Fruit fly (Drosophila melanogaster) whole organism, embryonic: ENCODE results near the gene fne.
A peak's percentile ranks its signal among the peaks of the same experiment; 100 is the strongest.

Experiments used
- Abd-B ChIP-seq: fragments of 200-800 bp; sonication (Bioruptor generic); optimal IDR thresholded peaks from 2 replicates; lab custom pipeline; 2018; ENCODE audit warnings: missing biosample characterization, mild to moderate bottlenecking, missing genetic modification characterization, moderate library complexity
- Asciz ChIP-seq: fragments of 200-800 bp; sonication (Bioruptor generic); optimal IDR thresholded peaks from 2 replicates; lab custom pipeline; 2017; ENCODE audit warnings: missing biosample characterization, mild to moderate bottlenecking, missing genetic modification characterization, missing genetic modification reagents
- BEAF-32 ChIP-seq: fragments of 200-800 bp; sonication (Bioruptor generic); optimal IDR thresholded peaks from 3 replicates; lab custom pipeline; 2017; ENCODE audit warnings: missing biosample characterization, missing genetic modification characterization, mild to moderate bottlenecking, moderate library complexity, missing genetic modification reagents
- CG1024 ChIP-seq: fragments of 200-800 bp; sonication (Bioruptor generic); IDR thresholded peaks from 2 replicates; pipeline ENCODE4 v1.3.6; 2022; ENCODE audit warnings: missing biosample characterization, missing genetic modification characterization
- CG10654 ChIP-seq: fragments of 200-800 bp; sonication (Bioruptor generic); optimal IDR thresholded peaks from 2 replicates; lab custom pipeline; 2016; ENCODE audit warnings: missing biosample characterization, missing genetic modification characterization
- CG11093 ChIP-seq: fragments of 200-800 bp; sonication (Bioruptor generic); IDR thresholded peaks from 3 replicates; pipeline ENCODE4 v1.3.6; 2022; ENCODE audit warnings: missing biosample characterization, missing genetic modification characterization
- CG11695 ChIP-seq: fragments of 200-800 bp; sonication (Bioruptor generic); IDR thresholded peaks from 3 replicates; pipeline ENCODE4 v1.3.6; 2022; ENCODE audit warnings: missing biosample characterization, missing genetic modification characterization
- CG12659 ChIP-seq: fragments of 200-800 bp; sonication (Bioruptor generic); optimal IDR thresholded peaks from 3 replicates; lab custom pipeline; 2017; ENCODE audit warnings: mild to moderate bottlenecking, missing biosample characterization, missing genetic modification reagents, missing genetic modification characterization
- CG13287 ChIP-seq: fragments of 200-800 bp; sonication (Bioruptor generic); IDR thresholded peaks from 2 replicates; pipeline ENCODE4 v1.3.6; 2022; ENCODE audit warnings: missing biosample characterization, missing genetic modification characterization; ENCODE audit not compliant: partially characterized antibody
- CG14710 ChIP-seq: fragments of 200-800 bp; sonication (Bioruptor generic); optimal IDR thresholded peaks from 3 replicates; lab custom pipeline; 2019; ENCODE audit warnings: missing biosample characterization, mild to moderate bottlenecking, missing genetic modification characterization, moderate library complexity
- CG14860 ChIP-seq: fragments of 200-800 bp; sonication (Bioruptor generic); IDR thresholded peaks from 3 replicates; pipeline ENCODE4 v1.3.6; 2022; ENCODE audit warnings: missing biosample characterization, missing genetic modification characterization; ENCODE audit not compliant: partially characterized antibody
- CG15514 ChIP-seq: fragments of 200-800 bp; sonication (Bioruptor generic); optimal IDR thresholded peaks from 3 replicates; lab custom pipeline; 2017; ENCODE audit warnings: missing biosample characterization, missing genetic modification characterization, mild to moderate bottlenecking, moderate library complexity, missing genetic modification reagents
- CG17186 ChIP-seq: fragments of 200-800 bp; sonication (Bioruptor generic); optimal IDR thresholded peaks from 3 replicates; lab custom pipeline; 2017; ENCODE audit warnings: missing biosample characterization, missing genetic modification reagents, missing genetic modification characterization
- CG17829 ChIP-seq: fragments of 200-800 bp; optimal IDR thresholded peaks from 2 replicates; lab custom pipeline; 2019; ENCODE audit warnings: missing biosample characterization, mild to moderate bottlenecking, missing genetic modification characterization, moderate library complexity
- CG18262 ChIP-seq: fragments of 200-800 bp; optimal IDR thresholded peaks from 3 replicates; lab custom pipeline; 2019; ENCODE audit warnings: missing biosample characterization, mild to moderate bottlenecking, missing genetic modification characterization, moderate library complexity
- CG2116 ChIP-seq: fragments of 200-800 bp; sonication (Bioruptor generic); optimal IDR thresholded peaks from 3 replicates; lab custom pipeline; 2018; ENCODE audit warnings: missing biosample characterization, mild to moderate bottlenecking, missing genetic modification characterization
- CG2875 ChIP-seq: fragments of 200-800 bp; sonication (Bioruptor generic); optimal IDR thresholded peaks from 2 replicates; lab custom pipeline; 2017; ENCODE audit warnings: missing biosample characterization, mild to moderate bottlenecking, missing genetic modification characterization, missing genetic modification reagents
- CG30403 ChIP-seq: fragments of 200-800 bp; sonication (Bioruptor generic); optimal IDR thresholded peaks from 3 replicates; lab custom pipeline; 2016; ENCODE audit warnings: missing biosample characterization, missing genetic modification characterization
- CG34376 ChIP-seq: fragments of 200-800 bp; sonication (Bioruptor generic); optimal IDR thresholded peaks from 2 replicates; lab custom pipeline; 2018; ENCODE audit warnings: missing biosample characterization, mild to moderate bottlenecking, missing genetic modification characterization
- CG3847 ChIP-seq: fragments of 200-800 bp; sonication (Bioruptor generic); IDR thresholded peaks from 2 replicates; pipeline ENCODE4 v1.3.6; 2022; ENCODE audit warnings: missing biosample characterization, missing genetic modification characterization
- CG5245 ChIP-seq: fragments of 200-800 bp; sonication (Bioruptor generic); optimal IDR thresholded peaks from 3 replicates; lab custom pipeline; 2016; ENCODE audit warnings: missing biosample characterization, missing genetic modification characterization
- CG6813 ChIP-seq: fragments of 200-800 bp; sonication (Bioruptor generic); optimal IDR thresholded peaks from 2 replicates; lab custom pipeline; 2017; ENCODE audit warnings: missing biosample characterization, missing genetic modification characterization, mild to moderate bottlenecking, moderate library complexity, missing genetic modification reagents
- CG9215 ChIP-seq: fragments of 200-800 bp; sonication (Bioruptor generic); IDR thresholded peaks from 2 replicates; pipeline ENCODE4 v1.3.6; 2022; ENCODE audit warnings: missing biosample characterization, missing genetic modification characterization
- CG9609 ChIP-seq: fragments of 200-800 bp; sonication (Bioruptor generic); optimal IDR thresholded peaks from 3 replicates; lab custom pipeline; 2016; ENCODE audit warnings: missing biosample characterization, missing genetic modification characterization
- CG9797 ChIP-seq: fragments of 200-800 bp; sonication (Bioruptor generic); optimal IDR thresholded peaks from 3 replicates; lab custom pipeline; 2018; ENCODE audit warnings: missing biosample characterization, mild to moderate bottlenecking, missing genetic modification characterization
- CkIIα-i1 ChIP-seq: fragments of 200-800 bp; sonication (Bioruptor generic); IDR thresholded peaks from 2 replicates; pipeline ENCODE4 v1.3.6; 2022; ENCODE audit warnings: missing biosample characterization, missing genetic modification characterization
- Dp ChIP-seq: fragments of 200-800 bp; sonication (Bioruptor generic); optimal IDR thresholded peaks from 2 replicates; lab custom pipeline; 2018; ENCODE audit warnings: missing biosample characterization, mild to moderate bottlenecking, missing genetic modification characterization, moderate library complexity
- Elba2 ChIP-seq: fragments of 200-800 bp; sonication (Bioruptor generic); optimal IDR thresholded peaks from 3 replicates; lab custom pipeline; 2016; ENCODE audit warnings: missing biosample characterization, missing genetic modification characterization
- HLHmδ ChIP-seq: fragments of 200-800 bp; sonication (Bioruptor generic); optimal IDR thresholded peaks from 2 replicates; lab custom pipeline; 2018; ENCODE audit warnings: missing biosample characterization, mild to moderate bottlenecking, missing genetic modification characterization, moderate library complexity
- Hsf ChIP-seq: fragments of 200-800 bp; sonication (Bioruptor generic); optimal IDR thresholded peaks from 3 replicates; lab custom pipeline; 2016; ENCODE audit warnings: missing biosample characterization, missing genetic modification characterization
- Lhr ChIP-seq: fragments of 200-800 bp; sonication (Bioruptor generic); optimal IDR thresholded peaks from 3 replicates; lab custom pipeline; 2017; ENCODE audit warnings: mild to moderate bottlenecking, missing biosample characterization, missing genetic modification reagents, missing genetic modification characterization
- MTF-1 ChIP-seq: fragments of 200-800 bp; sonication (Bioruptor generic); optimal IDR thresholded peaks from 2 replicates; lab custom pipeline; 2018; ENCODE audit warnings: missing biosample characterization, mild to moderate bottlenecking, missing genetic modification characterization, borderline replicate concordance
- Mes4 ChIP-seq: fragments of 200-800 bp; sonication (Bioruptor generic); optimal IDR thresholded peaks from 2 replicates; lab custom pipeline; 2016; ENCODE audit warnings: missing biosample characterization, missing genetic modification characterization
- Oli ChIP-seq: fragments of 200-800 bp; sonication (Bioruptor generic); optimal IDR thresholded peaks from 2 replicates; lab custom pipeline; 2018; ENCODE audit warnings: missing biosample characterization, mild to moderate bottlenecking, missing genetic modification characterization, moderate library complexity
- Sox100B ChIP-seq: fragments of 200-800 bp; sonication (Bioruptor generic); optimal IDR thresholded peaks from 3 replicates; lab custom pipeline; 2018; ENCODE audit warnings: missing biosample characterization, mild to moderate bottlenecking, missing genetic modification characterization
- Xrp1 ChIP-seq: fragments of 200-800 bp; sonication (Bioruptor generic); IDR thresholded peaks from 2 replicates; pipeline ENCODE4 v1.3.6; 2022; ENCODE audit warnings: missing biosample characterization, missing genetic modification characterization
- bcd ChIP-seq: fragments of 200-800 bp; sonication (Bioruptor generic); optimal IDR thresholded peaks from 2 replicates; lab custom pipeline; 2017; ENCODE audit warnings: missing biosample characterization, mild to moderate bottlenecking, missing genetic modification characterization
- cas ChIP-seq: fragments of 200-800 bp; sonication (Bioruptor generic); IDR thresholded peaks from 2 replicates; pipeline ENCODE4 v1.3.6; 2022; ENCODE audit warnings: missing biosample characterization, missing genetic modification characterization
- chinmo ChIP-seq: fragments of 200-800 bp; sonication (Bioruptor generic); IDR thresholded peaks from 4 replicates; pipeline ENCODE4 v1.3.6; 2022; ENCODE audit warnings: missing biosample characterization, missing genetic modification characterization; ENCODE audit not compliant: partially characterized antibody
- crp ChIP-seq, 2 experiments: fragments of 200-800 bp; sonication (Bioruptor generic); optimal IDR thresholded peaks; 2 replicates in 1 of 2; 3 replicates in 1 of 2; lab custom pipeline; 2017; ENCODE audit warnings: missing biosample characterization in 2 of 2, missing genetic modification characterization in 2 of 2, mild to moderate bottlenecking in 1 of 2, moderate library complexity in 1 of 2
- ftz-f1 ChIP-seq: fragments of 200-800 bp; sonication (Bioruptor generic); optimal IDR thresholded peaks from 2 replicates; lab custom pipeline; 2016; ENCODE audit warnings: missing biosample characterization, missing genetic modification characterization
- grn ChIP-seq: fragments of 200-800 bp; sonication (Bioruptor generic); optimal IDR thresholded peaks from 3 replicates; lab custom pipeline; 2017; ENCODE audit warnings: missing biosample characterization, missing genetic modification characterization
- ham ChIP-seq: fragments of 200-800 bp; sonication (Bioruptor generic); IDR thresholded peaks from 2 replicates; pipeline ENCODE4 v1.3.6; 2022; ENCODE audit warnings: missing biosample characterization, missing genetic modification characterization
- hbn ChIP-seq: fragments of 200-800 bp; sonication (Bioruptor generic); IDR thresholded peaks from 2 replicates; pipeline ENCODE4 v1.3.6; 2022; ENCODE audit warnings: missing biosample characterization, missing genetic modification characterization; ENCODE audit not compliant: partially characterized antibody
- lilli ChIP-seq: fragments of 200-800 bp; sonication (Bioruptor generic); optimal IDR thresholded peaks from 3 replicates; lab custom pipeline; 2016; ENCODE audit warnings: missing biosample characterization, missing genetic modification characterization
- maf-S ChIP-seq: fragments of 200-800 bp; sonication (Bioruptor generic); optimal IDR thresholded peaks from 2 replicates; lab custom pipeline; 2016; ENCODE audit warnings: missing biosample characterization, missing genetic modification characterization
- pzg ChIP-seq: fragments of 200-800 bp; sonication (Bioruptor generic); optimal IDR thresholded peaks from 3 replicates; lab custom pipeline; 2018; ENCODE audit warnings: missing biosample characterization, mild to moderate bottlenecking, missing genetic modification characterization, moderate library complexity
- row ChIP-seq: fragments of 200-800 bp; sonication (Bioruptor generic); IDR thresholded peaks from 3 replicates; pipeline ENCODE4 v1.3.6; 2022; ENCODE audit warnings: missing biosample characterization, missing genetic modification characterization
- sima ChIP-seq: fragments of 200-800 bp; sonication (Bioruptor generic); optimal IDR thresholded peaks from 2 replicates; lab custom pipeline; 2016; ENCODE audit warnings: missing biosample characterization, missing genetic modification characterization
- tll ChIP-seq, 2 experiments: fragments of 200-800 bp in 1 of 2; fragments of >200 bp in 1 of 2; sonication (Bioruptor generic) in 1 of 2; optimal IDR thresholded peaks; 2 replicates each; lab custom pipeline; 2017 to 2019; ENCODE audit warnings: missing biosample characterization in 2 of 2, missing genetic modification characterization in 2 of 2, mild to moderate bottlenecking in 1 of 2, moderate library complexity in 1 of 2

Gene fne

DNA sequence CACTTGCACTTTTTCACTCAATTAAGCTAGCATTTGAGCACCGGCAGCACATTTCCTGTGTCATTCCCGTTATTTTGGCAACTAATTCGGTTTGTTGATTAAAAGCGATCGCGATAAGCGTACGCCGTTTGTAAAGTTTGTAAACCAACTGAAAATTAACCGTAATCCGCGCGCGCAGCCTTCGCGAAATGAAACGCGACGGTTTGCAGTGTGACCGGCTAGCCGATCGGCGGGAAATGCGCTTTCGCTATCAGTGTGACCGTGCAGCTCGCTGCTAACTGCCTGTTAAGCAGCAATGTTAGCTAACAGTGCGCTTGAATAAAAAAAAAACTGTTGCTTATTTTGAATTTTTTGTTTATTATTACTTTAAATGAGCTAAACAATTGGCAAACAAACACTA lies 20.1 kb upstream of the fne start, which contains the start of gene Pde9 (continued):
- TF ChIP-seq CG2116 (GFP tag; lab: Kevin White, UChicago) = peak; percentile 9
- TF ChIP-seq Lhr (GFP tag; lab: Kevin White, UChicago) = peak; percentile 28
- TF ChIP-seq CG11695 (GFP tag; lab: Robert Waterston, UW) = no peak
- TF ChIP-seq crp (GFP tag; optimal IDR thresholded peaks at IDR 0.05; lab: Kevin White, UChicago) = peak in 1 of 2 experiments; percentile 1
- TF ChIP-seq CG30403 (GFP tag; lab: Kevin White, UChicago) = no peak
- TF ChIP-seq Hsf (GFP tag; lab: Kevin White, UChicago) = no peak
- TF ChIP-seq CG2875 (GFP tag; lab: Kevin White, UChicago) = no peak
- peak; percentile 63 for TF ChIP-seq Dp (GFP tag; lab: Kevin White, UChicago)
- TF ChIP-seq CG17829 (tag; lab: Kevin White, UChicago) = no peak
- TF ChIP-seq CG15514 (GFP tag; lab: Kevin White, UChicago) = peak; percentile 18
- TF ChIP-seq CG11093 (GFP tag; lab: Robert Waterston, UW) = no peak
- TF ChIP-seq CG18262 (tag; lab: Kevin White, UChicago) = no peak
- TF ChIP-seq CG1024 (GFP tag; lab: Robert Waterston, UW) = no peak
- TF ChIP-seq CG17186 (GFP tag; lab: Kevin White, UChicago) = peak; percentile 47
- no peak for TF ChIP-seq maf-S
- no peak for TF ChIP-seq CG14860 (GFP tag; lab: Robert Waterston, UW)
- peak; percentile 8 for TF ChIP-seq CG14710 (tag; lab: Kevin White, UChicago)
- no peak for TF ChIP-seq CG6813 (GFP tag; lab: Kevin White, UChicago)
- no peak for TF ChIP-seq bcd
- TF ChIP-seq CG9215 (GFP tag; lab: Robert Waterston, UW) = no peak
- peak; percentile 64 for TF ChIP-seq pzg (GFP tag; lab: Kevin White, UChicago)
- no peak for TF ChIP-seq cas (GFP tag; lab: Robert Waterston, UW)
- TF ChIP-seq CG13287 = peak; percentile 43; the same call in 1 of the 2 replicates
- TF ChIP-seq hbn (GFP tag; lab: Robert Waterston, UW) = no peak
- peak; percentile 2 for TF ChIP-seq CG34376 (GFP tag; lab: Kevin White, UChicago)
- no peak for TF ChIP-seq sima (GFP tag; lab: Kevin White, UChicago)
- peak; percentile 51 for TF ChIP-seq ftz-f1 (GFP tag; lab: Kevin White, UChicago)
- peak; percentile 11 for TF ChIP-seq BEAF-32 (GFP tag; lab: Kevin White, UChicago)
- TF ChIP-seq CG3847 (GFP tag; lab: Robert Waterston, UW) = no peak
- TF ChIP-seq lilli = no peak
- no peak for TF ChIP-seq CG9609
- TF ChIP-seq CG10654 (GFP tag; lab: Kevin White, UChicago) = no peak
- no peak for TF ChIP-seq Xrp1 (GFP tag; lab: Robert Waterston, UW)
- no peak for TF ChIP-seq tll (GFP tag; optimal IDR thresholded peaks at IDR 0.05; lab: Kevin White, UChicago)
- TF ChIP-seq Oli (tag; lab: Kevin White, UChicago) = no peak
- 0 out of 4 replicates have a peak, but pooled peaks have one; percentile 31 for TF ChIP-seq chinmo
- TF ChIP-seq Elba2 (GFP tag; lab: Kevin White, UChicago) = no peak
- TF ChIP-seq ham (GFP tag; lab: Robert Waterston, UW) = no peak
- no peak for TF ChIP-seq row (GFP tag; lab: Robert Waterston, UW)
- TF ChIP-seq grn (GFP tag; lab: Kevin White, UChicago) = peak; percentile 25
- TF ChIP-seq CG5245 = no peak
- peak; percentile 62 for TF ChIP-seq CG9797 (GFP tag; lab: Kevin White, UChicago)
- TF ChIP-seq CG12659 = peak; percentile 28
- TF ChIP-seq Mes4 (GFP tag; lab: Kevin White, UChicago) = no peak
- TF ChIP-seq MTF-1 (GFP tag; lab: Kevin White, UChicago) = no peak
- no peak for TF ChIP-seq CkIIα-i1 (GFP tag; lab: Robert Waterston, UW)
- TF ChIP-seq HLHmδ = peak; percentile 43
- TF ChIP-seq Sox100B (GFP tag; lab: Kevin White, UChicago) = no peak
- no peak for TF ChIP-seq Asciz (GFP tag; lab: Kevin White, UChicago)
- no peak for TF ChIP-seq Abd-B
